Fruit fly (Drosophila melanogaster) whole organism, adult: Measurements from ENCODE around the gene Cpr65Ea.

Source experiments
- CG11617 ChIP-seq: fragments of 200-800 bp; sonication (Bioruptor generic); optimal IDR thresholded peaks from 2 replicates; lab custom pipeline; 2017; ENCODE audit warnings: mild to moderate bottlenecking, missing biosample characterization, missing genetic modification reagents, missing genetic modification characterization
- CG12768 ChIP-seq: fragments of 200-800 bp; sonication (Bioruptor generic); optimal IDR thresholded peaks from 2 replicates; lab custom pipeline; 2017; ENCODE audit warnings: missing biosample characterization, missing genetic modification characterization, mild to moderate bottlenecking, moderate library complexity, missing genetic modification reagents
- CG14711 ChIP-seq: fragments of 200-800 bp; sonication (Bioruptor generic); optimal IDR thresholded peaks from 2 replicates; lab custom pipeline; 2018; ENCODE audit warnings: missing biosample characterization, mild to moderate bottlenecking, missing genetic modification characterization, moderate library complexity
- CG33017 ChIP-seq: fragments of 200-800 bp; sonication (Bioruptor generic); optimal IDR thresholded peaks from 2 replicates; lab custom pipeline; 2018; ENCODE audit warnings: missing biosample characterization, mild to moderate bottlenecking, missing genetic modification characterization, moderate library complexity
- CG7101 ChIP-seq: fragments of 200-800 bp; sonication (Bioruptor generic); optimal IDR thresholded peaks from 2 replicates; lab custom pipeline; 2018; ENCODE audit warnings: missing biosample characterization, mild to moderate bottlenecking, missing genetic modification characterization, moderate library complexity
- Clk ChIP-seq: fragments of 200-800 bp; sonication (Bioruptor generic); optimal IDR thresholded peaks from 2 replicates; lab custom pipeline; 2017; ENCODE audit warnings: missing biosample characterization, missing genetic modification characterization
- Hr96 ChIP-seq: fragments of 200-800 bp; sonication (Bioruptor generic); optimal IDR thresholded peaks from 2 replicates; lab custom pipeline; 2016; ENCODE audit warnings: missing biosample characterization, missing genetic modification characterization
- Mnt ChIP-seq: fragments of 200-800 bp; sonication (Bioruptor generic); optimal IDR thresholded peaks from 2 replicates; lab custom pipeline; 2016; ENCODE audit warnings: missing biosample characterization, mild to moderate bottlenecking, missing genetic modification characterization
- bab1 ChIP-seq: fragments of 200-800 bp; sonication (Bioruptor generic); optimal IDR thresholded peaks from 3 replicates; lab custom pipeline; 2019; ENCODE audit warnings: missing biosample characterization, mild to moderate bottlenecking, missing genetic modification characterization, moderate library complexity
- cic ChIP-seq: fragments of 200-800 bp; sonication (Bioruptor generic); optimal IDR thresholded peaks from 2 replicates; lab custom pipeline; 2017; ENCODE audit warnings: missing biosample characterization, mild to moderate bottlenecking, missing genetic modification characterization, moderate library complexity
- kay ChIP-seq: fragments of 200-800 bp; sonication (Bioruptor generic); peaks from one replicate; lab custom pipeline; 2016; ENCODE audit warnings: missing biosample characterization, missing genetic modification characterization, borderline replicate concordance
- ovo ChIP-seq: fragments of 200-800 bp; sonication (Bioruptor generic); optimal IDR thresholded peaks from 2 replicates; lab custom pipeline; 2016; ENCODE audit warnings: missing biosample characterization, missing genetic modification characterization

DNA sequence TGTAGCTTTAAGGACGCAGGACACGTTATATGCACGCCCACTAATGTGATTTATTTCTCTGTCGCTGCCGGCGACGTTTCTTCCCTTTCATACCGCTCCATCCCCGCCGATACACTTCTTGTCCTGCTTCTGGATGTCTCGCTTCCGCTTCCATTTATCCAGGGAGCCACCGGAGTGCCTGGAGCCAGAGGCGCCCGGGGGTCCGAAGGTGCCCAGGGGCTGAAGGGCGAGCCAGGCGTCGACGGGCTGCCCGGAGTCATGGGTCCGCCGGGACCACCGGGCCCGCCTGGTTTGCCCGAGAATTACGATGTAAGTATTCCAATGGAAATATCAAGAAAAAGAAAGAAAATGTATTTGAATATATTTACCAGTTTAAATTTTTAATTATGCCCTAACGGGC lies 48.6 kb downstream of the Cpr65Ea start:
- TF ChIP-seq CG14711 (tag; lab: Kevin White, UChicago) (no peak), CG11617 (no peak), ovo (GFP tag; lab: Kevin White, UChicago) (no peak), CG12768 (no peak), bab1 (GFP tag; lab: Kevin White, UChicago) (no peak), Hr96 (no peak), kay (GFP tag; lab: Kevin White, UChicago) (no peak), CG7101 (tag; lab: Kevin White, UChicago) (no peak), cic (GFP tag; lab: Kevin White, UChicago) (no peak), CG33017 (tag; lab: Kevin White, UChicago) (no peak), Mnt (no peak), Clk (GFP tag; lab: Kevin White, UChicago) (no peak)
